Worm (Caenorhabditis elegans): ENCODE data around the gene scl-3.

scl-3 gene

ce11 chrIV:13093677-13094076 is 34.3 kb downstream of the scl-3 start, which contains the start of the genes prcc-1 and C39E9.12 (continued):
- no peak for TF ChIP-seq M03D4.4 (tag; optimal IDR thresholded peaks at IDR 0.05)

ce11 chrIV:13095462-13095861 is 36.1 kb downstream of the scl-3 start, which contains the start of gene rfc-3:
TSS of gene rfc-3 (plus strand) at chrIV:13095762.
- no peak for TF ChIP-seq ceh-43 (GFP tag; optimal IDR thresholded peaks at IDR 0.05)
- TF ChIP-seq unc-62 (GFP tag; optimal IDR thresholded peaks at IDR 0.05), result no peak
- no peak for TF ChIP-seq nhr-28 (tag; optimal IDR thresholded peaks at IDR 0.05)
- TF ChIP-seq bed-3 (GFP tag; optimal IDR thresholded peaks at IDR 0.05), result no peak
- TF ChIP-seq ham-2 (GFP tag; optimal IDR thresholded peaks at IDR 0.05), result no peak
- no peak for TF ChIP-seq unc-39 (tag; optimal IDR thresholded peaks at IDR 0.05)
- no peak for TF ChIP-seq blmp-1 (tag; optimal IDR thresholded peaks at IDR 0.05)
- TF ChIP-seq nhr-76 (tag; optimal IDR thresholded peaks at IDR 0.05), result no peak
- TF ChIP-seq mep-1 (tag; optimal IDR thresholded peaks at IDR 0.05), result no peak
- TF ChIP-seq drap-1 (GFP tag; optimal IDR thresholded peaks at IDR 0.05), result no peak
- TF ChIP-seq nhr-2 (tag; optimal IDR thresholded peaks at IDR 0.05), result no peak
- no peak for TF ChIP-seq nhr-12 (tag; optimal IDR thresholded peaks at IDR 0.05)
- no peak for TF ChIP-seq pha-4 (tag; optimal IDR thresholded peaks at IDR 0.05)
- no peak for TF ChIP-seq zip-8 (tag; optimal IDR thresholded peaks at IDR 0.05)
- TF ChIP-seq lin-32 (GFP tag; optimal IDR thresholded peaks at IDR 0.05), result no peak
- TF ChIP-seq unc-120 (tag; optimal IDR thresholded peaks at IDR 0.05; ENCODE audit: poor library complexity, severe bottlenecking), result no peak
- TF ChIP-seq snpc-4 (tag; optimal IDR thresholded peaks at IDR 0.05), result no peak
- no peak for TF ChIP-seq mab-5 (tag; optimal IDR thresholded peaks at IDR 0.05)
- no peak for TF ChIP-seq ces-1 (GFP tag; optimal IDR thresholded peaks at IDR 0.05)

DNA sequence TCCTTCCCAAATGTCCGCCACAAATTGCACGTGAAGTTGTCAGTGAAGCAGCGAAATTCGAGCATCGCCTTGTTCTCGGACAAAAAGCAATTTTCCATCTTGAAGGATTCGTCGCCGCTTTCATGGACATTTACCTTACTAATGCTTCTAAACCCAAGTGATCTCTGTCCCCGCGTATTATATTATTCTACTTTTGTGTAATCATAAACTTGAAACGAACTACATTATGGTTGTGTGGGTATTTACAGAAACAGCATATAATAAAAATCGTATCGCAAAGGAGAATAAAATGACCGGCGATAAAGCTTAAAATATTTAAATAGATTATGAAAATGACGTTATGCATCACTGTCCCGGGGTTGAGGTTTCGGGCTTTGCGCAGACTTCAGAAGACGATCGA is 37.4 kb downstream of the scl-3 start:
- TF ChIP-seq unc-120 (tag; optimal IDR thresholded peaks at IDR 0.05; ENCODE audit: poor library complexity, severe bottlenecking) (no peak), hlh-1 (tag; optimal IDR thresholded peaks at IDR 0.05) (no peak), ces-1 (GFP tag; optimal IDR thresholded peaks at IDR 0.05) (no peak), snpc-4 (tag; optimal IDR thresholded peaks at IDR 0.05) (no peak), nhr-28 (tag; optimal IDR thresholded peaks at IDR 0.05) (no peak), sptf-1 (tag; optimal IDR thresholded peaks at IDR 0.05) (no peak)

ce11 chrIV:13098652-13099051 is 39.3 kb downstream of the scl-3 start, which contains the start of the genes dli-1, tin-9.2 and exos-4.1:
TSS of gene dli-1 (minus strand) at chrIV:13098792.
TSS of gene tin-9.2 (plus strand) at chrIV:13098995.
TSS of gene exos-4.1 (plus strand) at chrIV:13098999.
- TF ChIP-seq flh-1 (GFP tag; optimal IDR thresholded peaks at IDR 0.05) (no peak), nhr-12 (tag; optimal IDR thresholded peaks at IDR 0.05) (no peak), sptf-1 (tag; optimal IDR thresholded peaks at IDR 0.05) (no peak), lsy-2 (tag; optimal IDR thresholded peaks at IDR 0.05) (peak; percentile 63), sem-2 (GFP tag; optimal IDR thresholded peaks at IDR 0.05) (no peak), ces-1 (GFP tag; optimal IDR thresholded peaks at IDR 0.05) (peak; percentile 99), lin-13 (tag; optimal IDR thresholded peaks at IDR 0.05) (peak; percentile 34), M03D4.4 (tag; optimal IDR thresholded peaks at IDR 0.05) (no peak), tbx-8 (GFP tag; optimal IDR thresholded peaks at IDR 0.05) (no peak), elt-3 (tag; optimal IDR thresholded peaks at IDR 0.05) (no peak), ham-2 (GFP tag; optimal IDR thresholded peaks at IDR 0.05) (peak; percentile 46), lin-32 (GFP tag; optimal IDR thresholded peaks at IDR 0.05) (no peak), cnd-1 (tag; optimal IDR thresholded peaks at IDR 0.05) (no peak), nhr-237 (tag; optimal IDR thresholded peaks at IDR 0.05) (peak; percentile 22), pha-4 (tag; optimal IDR thresholded peaks at IDR 0.05) (peak; percentile 23), unc-39 (tag; optimal IDR thresholded peaks at IDR 0.05) (no peak), ceh-43 (GFP tag; optimal IDR thresholded peaks at IDR 0.05) (no peak), nhr-76 (tag; optimal IDR thresholded peaks at IDR 0.05) (no peak), snpc-4 (tag; optimal IDR thresholded peaks at IDR 0.05) (no peak), ztf-11 (tag; optimal IDR thresholded peaks at IDR 0.05) (no peak), mls-2 (tag; optimal IDR thresholded peaks at IDR 0.05) (no peak), unc-62 (GFP tag; optimal IDR thresholded peaks at IDR 0.05) (no peak), elt-1 (tag; optimal IDR thresholded peaks at IDR 0.05; ENCODE audit: borderline replicate concordance, insufficient read depth) (no peak), zip-8 (tag; optimal IDR thresholded peaks at IDR 0.05) (no peak), mab-5 (tag; optimal IDR thresholded peaks at IDR 0.05) (no peak), bed-3 (GFP tag; optimal IDR thresholded peaks at IDR 0.05) (no peak), nhr-2 (tag; optimal IDR thresholded peaks at IDR 0.05) (no peak), unc-120 (tag; optimal IDR thresholded peaks at IDR 0.05; ENCODE audit: poor library complexity, severe bottlenecking) (no peak), nhr-28 (tag; optimal IDR thresholded peaks at IDR 0.05) (no peak), blmp-1 (tag; optimal IDR thresholded peaks at IDR 0.05) (no peak), mep-1 (tag; optimal IDR thresholded peaks at IDR 0.05) (peak; percentile 76), hlh-1 (tag; optimal IDR thresholded peaks at IDR 0.05) (peak; percentile 19), ceh-39 (tag; optimal IDR thresholded peaks at IDR 0.05) (no peak), ceh-83 (GFP tag; optimal IDR thresholded peaks at IDR 0.05) (no peak), drap-1 (GFP tag; optimal IDR thresholded peaks at IDR 0.05) (no peak)

Measured in whole organism, mixed stage, embryonic.